Fruit fly (Drosophila melanogaster) whole organism, embryonic: Measurements from ENCODE around the gene Dup99B.

Experiments used
- B-H2 ChIP-seq: fragments of 200-800 bp; sonication (Bioruptor generic); optimal IDR thresholded peaks from 2 replicates; lab custom pipeline; 2018; ENCODE audit warnings: missing biosample characterization, mild to moderate bottlenecking, missing genetic modification characterization
- CG10274 ChIP-seq: fragments of 200-800 bp; sonication (Bioruptor generic); optimal IDR thresholded peaks from 3 replicates; lab custom pipeline; 2017; ENCODE audit warnings: missing biosample characterization, mild to moderate bottlenecking, missing genetic modification characterization
- CG10366 ChIP-seq: fragments of 200-800 bp; sonication (Bioruptor generic); IDR thresholded peaks from 2 replicates; pipeline ENCODE4 v1.3.6; 2022; ENCODE audit warnings: missing biosample characterization, missing genetic modification characterization
- CG11456 ChIP-seq: fragments of 200-800 bp; sonication (Bioruptor generic); IDR thresholded peaks from 3 replicates; pipeline ENCODE4 v1.3.6; 2022; ENCODE audit warnings: missing biosample characterization, missing genetic modification characterization
- CG12659 ChIP-seq: fragments of 200-800 bp; sonication (Bioruptor generic); optimal IDR thresholded peaks from 3 replicates; lab custom pipeline; 2017; ENCODE audit warnings: mild to moderate bottlenecking, missing biosample characterization, missing genetic modification reagents, missing genetic modification characterization
- CG14860 ChIP-seq: fragments of 200-800 bp; sonication (Bioruptor generic); IDR thresholded peaks from 3 replicates; pipeline ENCODE4 v1.3.6; 2022; ENCODE audit warnings: missing biosample characterization, missing genetic modification characterization; ENCODE audit not compliant: partially characterized antibody
- CG16813 ChIP-seq: fragments of 200-800 bp; sonication (Bioruptor generic); IDR thresholded peaks from 3 replicates; pipeline ENCODE4 v1.3.6; 2022; ENCODE audit warnings: missing biosample characterization, missing genetic modification characterization; ENCODE audit not compliant: partially characterized antibody
- CG16815 ChIP-seq: fragments of 200-800 bp; sonication (Bioruptor generic); optimal IDR thresholded peaks from 3 replicates; lab custom pipeline; 2017; ENCODE audit warnings: missing biosample characterization, mild to moderate bottlenecking, missing genetic modification characterization
- CG30403 ChIP-seq: fragments of 200-800 bp; sonication (Bioruptor generic); optimal IDR thresholded peaks from 3 replicates; lab custom pipeline; 2016; ENCODE audit warnings: missing biosample characterization, missing genetic modification characterization
- CG3726 ChIP-seq: fragments of 200-800 bp; sonication (Bioruptor generic); IDR thresholded peaks from 3 replicates; pipeline ENCODE4, ENCODE4 v1.3.6; 2022; ENCODE audit warnings: missing biosample characterization, missing genetic modification characterization
- CG3838 ChIP-seq: fragments of 200-800 bp; sonication (Bioruptor generic); optimal IDR thresholded peaks from 3 replicates; lab custom pipeline; 2016; ENCODE audit warnings: missing biosample characterization, missing genetic modification characterization
- CG4617 ChIP-seq: fragments of 200-800 bp; sonication (Bioruptor generic); optimal IDR thresholded peaks from 3 replicates; lab custom pipeline; 2016; ENCODE audit warnings: missing biosample characterization, missing genetic modification characterization, borderline replicate concordance
- CG6175 ChIP-seq: fragments of 200-800 bp; sonication (Bioruptor generic); IDR thresholded peaks from 3 replicates; pipeline ENCODE4 v1.3.6; 2022; ENCODE audit warnings: missing biosample characterization, missing genetic modification characterization
- CG7928 ChIP-seq: fragments of 200-800 bp; sonication (Bioruptor generic); optimal IDR thresholded peaks from 2 replicates; lab custom pipeline; 2017; ENCODE audit warnings: missing biosample characterization, mild to moderate bottlenecking, missing genetic modification characterization
- CG9437 ChIP-seq: fragments of 200-800 bp; sonication (Bioruptor generic); optimal IDR thresholded peaks from 2 replicates; lab custom pipeline; 2018; ENCODE audit warnings: missing biosample characterization, mild to moderate bottlenecking, missing genetic modification characterization
- Camta ChIP-seq: fragments of 200-800 bp; sonication (Bioruptor generic); optimal IDR thresholded peaks from 2 replicates; lab custom pipeline; 2016; ENCODE audit warnings: missing biosample characterization, missing genetic modification characterization
- D ChIP-seq, 2 experiments: fragments of 200-800 bp in 1 of 2; fragments of >200 bp in 1 of 2; sonication (Bioruptor generic) in 1 of 2; optimal IDR thresholded peaks; 2 replicates in 1 of 2; 3 replicates in 1 of 2; lab custom pipeline; 2017; ENCODE audit warnings: mild to moderate bottlenecking in 1 of 2, missing biosample characterization in 1 of 2, missing genetic modification characterization in 1 of 2, missing genetic modification reagents in 1 of 2
- D19A ChIP-seq: fragments of 200-800 bp; optimal IDR thresholded peaks from 3 replicates; lab custom pipeline; 2019; ENCODE audit warnings: missing biosample characterization, mild to moderate bottlenecking, missing genetic modification characterization, moderate library complexity
- Dfd ChIP-seq, 2 experiments: fragments of >200 bp; optimal IDR thresholded peaks; 2 replicates each; lab custom pipeline; 2017; ENCODE audit warnings: missing biosample characterization in 2 of 2, missing genetic modification characterization in 2 of 2
- Dref ChIP-seq: fragments of 200-800 bp; sonication (Bioruptor generic); IDR thresholded peaks from 2 replicates; pipeline ENCODE4 v1.3.6; 2022; ENCODE audit warnings: missing biosample characterization, missing genetic modification characterization
- Elba2 ChIP-seq: fragments of 200-800 bp; sonication (Bioruptor generic); optimal IDR thresholded peaks from 3 replicates; lab custom pipeline; 2016; ENCODE audit warnings: missing biosample characterization, missing genetic modification characterization
- Hand ChIP-seq: fragments of 200-800 bp; sonication (Bioruptor generic); optimal IDR thresholded peaks from 2 replicates; lab custom pipeline; 2017; ENCODE audit warnings: mild to moderate bottlenecking, missing biosample characterization, missing genetic modification reagents, missing genetic modification characterization
- HmgD ChIP-seq: fragments of 200-800 bp; sonication (Bioruptor generic); optimal IDR thresholded peaks from 3 replicates; lab custom pipeline; 2016; ENCODE audit warnings: missing biosample characterization, missing genetic modification characterization
- Hsf ChIP-seq: fragments of 200-800 bp; sonication (Bioruptor generic); optimal IDR thresholded peaks from 3 replicates; lab custom pipeline; 2016; ENCODE audit warnings: missing biosample characterization, missing genetic modification characterization
- Lpt ChIP-seq: fragments of >200 bp; optimal IDR thresholded peaks from 2 replicates; lab custom pipeline; 2018; ENCODE audit warnings: missing biosample characterization, missing genetic modification characterization
- NfI ChIP-seq: fragments of 200-800 bp; sonication (Bioruptor generic); optimal IDR thresholded peaks from 3 replicates; lab custom pipeline; 2018; ENCODE audit warnings: missing biosample characterization, mild to moderate bottlenecking, missing genetic modification characterization, moderate library complexity
- Opbp ChIP-seq: fragments of 200-800 bp; sonication (Bioruptor generic); IDR thresholded peaks from 3 replicates; pipeline ENCODE4 v1.3.6; 2022; ENCODE audit warnings: missing biosample characterization, missing genetic modification characterization; ENCODE audit not compliant: partially characterized antibody
- Sox102F ChIP-seq: fragments of 200-800 bp; sonication (Bioruptor generic); optimal IDR thresholded peaks from 2 replicates; lab custom pipeline; 2018; ENCODE audit warnings: missing biosample characterization, mild to moderate bottlenecking, missing genetic modification characterization, moderate library complexity
- Vsx1 ChIP-seq: fragments of 200-800 bp; sonication (Bioruptor generic); optimal IDR thresholded peaks from 2 replicates; lab custom pipeline; 2017; ENCODE audit warnings: missing biosample characterization, mild to moderate bottlenecking, missing genetic modification characterization, missing genetic modification reagents
- aop ChIP-seq: fragments of 200-800 bp; sonication (Bioruptor generic); IDR thresholded peaks from 2 replicates; pipeline ENCODE4 v1.3.6; 2022; ENCODE audit warnings: missing biosample characterization, missing genetic modification characterization
- ase ChIP-seq: fragments of 200-800 bp; sonication (Bioruptor generic); IDR thresholded peaks from 3 replicates; pipeline ENCODE4 v1.3.6; 2022; ENCODE audit warnings: missing biosample characterization, missing genetic modification characterization
- az2 ChIP-seq: fragments of 200-800 bp; sonication (Bioruptor generic); optimal IDR thresholded peaks from 3 replicates; lab custom pipeline; 2016; ENCODE audit warnings: missing biosample characterization, missing genetic modification characterization
- chif ChIP-seq, 2 experiments: fragments of 200-800 bp; sonication (Bioruptor generic); optimal IDR thresholded peaks; 3 replicates each; lab custom pipeline; 2016; ENCODE audit warnings: missing biosample characterization in 2 of 2, missing genetic modification characterization in 2 of 2
- crp ChIP-seq, 2 experiments: fragments of 200-800 bp; sonication (Bioruptor generic); optimal IDR thresholded peaks; 2 replicates in 1 of 2; 3 replicates in 1 of 2; lab custom pipeline; 2017; ENCODE audit warnings: missing biosample characterization in 2 of 2, missing genetic modification characterization in 2 of 2, mild to moderate bottlenecking in 1 of 2, moderate library complexity in 1 of 2
- dimm ChIP-seq: fragments of 200-800 bp; sonication (Bioruptor generic); IDR thresholded peaks from 2 replicates; pipeline ENCODE4 v1.3.6; 2022; ENCODE audit warnings: missing biosample characterization, missing genetic modification characterization
- fd96Cb ChIP-seq: fragments of 200-800 bp; sonication (Bioruptor generic); optimal IDR thresholded peaks from 2 replicates; lab custom pipeline; 2018; ENCODE audit warnings: missing biosample characterization, mild to moderate bottlenecking, missing genetic modification characterization, moderate library complexity
- grau ChIP-seq: fragments of 200-800 bp; optimal IDR thresholded peaks from 3 replicates; lab custom pipeline; 2019; ENCODE audit warnings: missing biosample characterization, mild to moderate bottlenecking, missing genetic modification characterization, moderate library complexity
- hth ChIP-seq: fragments of >200 bp; optimal IDR thresholded peaks from 2 replicates; lab custom pipeline; 2017; ENCODE audit warnings: inconsistent platforms
- kni ChIP-seq: fragments of 200-800 bp; sonication (Bioruptor generic); optimal IDR thresholded peaks from 3 replicates; lab custom pipeline; 2017; ENCODE audit warnings: mild to moderate bottlenecking, missing biosample characterization, missing genetic modification reagents, missing genetic modification characterization
- mam ChIP-seq: fragments of 200-800 bp; sonication (Bioruptor generic); optimal IDR thresholded peaks from 3 replicates; lab custom pipeline; 2016; ENCODE audit warnings: missing biosample characterization, missing genetic modification characterization
- nom ChIP-seq: fragments of 200-800 bp; sonication (Bioruptor generic); optimal IDR thresholded peaks from 2 replicates; lab custom pipeline; 2017; ENCODE audit warnings: missing biosample characterization, missing genetic modification characterization, mild to moderate bottlenecking, moderate library complexity, missing genetic modification reagents
- ro ChIP-seq: fragments of 200-800 bp; sonication (Bioruptor generic); IDR thresholded peaks from 2 replicates; pipeline ENCODE4 v1.3.6; 2022; ENCODE audit warnings: missing biosample characterization, missing genetic modification characterization
- schlank ChIP-seq: fragments of 200-800 bp; sonication (Bioruptor generic); optimal IDR thresholded peaks from 2 replicates; lab custom pipeline; 2018; ENCODE audit warnings: missing biosample characterization, mild to moderate bottlenecking, missing genetic modification characterization
- slp2 ChIP-seq: fragments of 200-800 bp; sonication (Bioruptor generic); optimal IDR thresholded peaks from 2 replicates; lab custom pipeline; 2016; ENCODE audit warnings: missing biosample characterization, missing genetic modification characterization
- trh ChIP-seq: fragments of 200-800 bp; sonication (Bioruptor generic); optimal IDR thresholded peaks from 2 replicates; lab custom pipeline; 2016; ENCODE audit warnings: missing biosample characterization, missing genetic modification characterization
- ttk ChIP-seq: fragments of 200-800 bp; sonication (Bioruptor generic); IDR thresholded peaks from 2 replicates; pipeline ENCODE4 v2.1.2; 2022; ENCODE audit warnings: missing biosample characterization, missing genetic modification characterization
- usp ChIP-seq: fragments of >200 bp; optimal IDR thresholded peaks from 2 replicates; lab custom pipeline; 2017; ENCODE audit warnings: missing biosample characterization, missing genetic modification characterization
- vfl ChIP-seq: fragments of 200-800 bp; sonication (Bioruptor generic); optimal IDR thresholded peaks from 2 replicates; lab custom pipeline; 2016; ENCODE audit warnings: missing biosample characterization, missing genetic modification characterization
- vvl ChIP-seq: fragments of 200-800 bp; sonication (Bioruptor generic); IDR thresholded peaks from 2 replicates; pipeline ENCODE4 v1.3.6; 2022; ENCODE audit warnings: missing biosample characterization, missing genetic modification characterization
- yki ChIP-seq: fragments of >200 bp; optimal IDR thresholded peaks from 3 replicates; lab custom pipeline; 2018
- zen2 ChIP-seq: fragments of 200-800 bp; sonication (Bioruptor generic); IDR thresholded peaks from 3 replicates; pipeline ENCODE4 v1.3.6; 2022; ENCODE audit warnings: missing biosample characterization, missing genetic modification characterization; ENCODE audit not compliant: partially characterized antibody

Dup99B gene

dm6 chr3R:29736678-29737093 is 21.5 kb upstream of the Dup99B start, which contains the start of the genes CG7601 and CIA30 (continued):
- TF ChIP-seq kni (GFP tag; lab: Kevin White, UChicago) (peak; percentile 95), CG11456 (peak; percentile 100), ase (GFP tag; lab: Robert Waterston, UW) (peak; percentile 100), trh (peak; percentile 97), slp2 (GFP tag; lab: Kevin White, UChicago) (peak; percentile 99), aop (GFP tag; lab: Robert Waterston, UW) (peak; percentile 100), Dfd (GFP tag; optimal IDR thresholded peaks at IDR 0.05; lab: Kevin White, UChicago) (no peak), grau (tag; lab: Kevin White, UChicago) (peak; percentile 99), nom (GFP tag; lab: Kevin White, UChicago) (peak; percentile 97), az2 (peak; percentile 98), usp (GFP tag; lab: Kevin White, UChicago) (no peak), schlank (tag; lab: Kevin White, UChicago) (peak; percentile 97), vvl (GFP tag; lab: Robert Waterston, UW) (peak; percentile 100), CG16813 (GFP tag; lab: Robert Waterston, UW) (0 out of 3 replicates have a peak, but pooled peaks have one; percentile 32), ro (GFP tag; lab: Robert Waterston, UW) (peak; percentile 100), CG10274 (GFP tag; lab: Kevin White, UChicago) (peak; percentile 92), B-H2 (GFP tag; lab: Kevin White, UChicago) (peak; percentile 98), fd96Cb (tag; lab: Kevin White, UChicago) (peak; percentile 99), Opbp (GFP tag; lab: Robert Waterston, UW) (no peak), CG30403 (GFP tag; lab: Kevin White, UChicago) (peak; percentile 99), Dref (GFP tag; lab: Robert Waterston, UW) (peak; percentile 61), CG4617 (peak; percentile 97), ttk (peak; percentile 100), D (optimal IDR thresholded peaks at IDR 0.05; lab: Kevin White, UChicago) (no peak), D (GFP tag; optimal IDR thresholded peaks at IDR 0.05; lab: Kevin White, UChicago) (peak; percentile 97), CG14860 (GFP tag; lab: Robert Waterston, UW) (no peak), CG16815 (GFP tag; lab: Kevin White, UChicago) (peak; percentile 97), Sox102F (peak; percentile 96), hth (lab: Kevin White, UChicago) (no peak), CG7928 (GFP tag; lab: Kevin White, UChicago) (peak; percentile 84), dimm (GFP tag; lab: Robert Waterston, UW) (peak; percentile 100), vfl (GFP tag; lab: Kevin White, UChicago) (peak; percentile 98), CG3838 (GFP tag; lab: Kevin White, UChicago) (peak; percentile 92), CG3726 (GFP tag; lab: Robert Waterston, UW) (peak; percentile 100), CG12659 (peak; percentile 98), CG6175 (GFP tag; lab: Robert Waterston, UW) (peak; percentile 100), NfI (peak; percentile 97), D19A (peak; percentile 94), Hand (GFP tag; lab: Kevin White, UChicago) (peak; percentile 91), mam (GFP tag; lab: Kevin White, UChicago) (peak; percentile 100), Hsf (GFP tag; lab: Kevin White, UChicago) (peak; percentile 99), Lpt (GFP tag; lab: Kevin White, UChicago) (no peak), Camta (GFP tag; lab: Kevin White, UChicago) (peak; percentile 99), Vsx1 (GFP tag; lab: Kevin White, UChicago) (peak; percentile 92), HmgD (peak; percentile 97), CG9437 (GFP tag; lab: Kevin White, UChicago) (peak; percentile 98), CG10366 (peak; percentile 100), chif (GFP tag; optimal IDR thresholded peaks at IDR 0.05; lab: Kevin White, UChicago) (peak; percentile 98), yki (lab: Kevin White, UChicago) (no peak), Elba2 (GFP tag; lab: Kevin White, UChicago) (peak; percentile 70), crp (GFP tag; optimal IDR thresholded peaks at IDR 0.05; lab: Kevin White, UChicago) (peak; percentile 85 to 97), zen2 (GFP tag; lab: Robert Waterston, UW) (no peak)
